Fruit fly (Drosophila melanogaster) Kc167 (cell line): ENCODE results near the gene Kal1.

Source experiments
- Myc ChIP-seq: fragments of >200 bp; optimal IDR thresholded peaks from 2 replicates; lab custom pipeline; 2017; ENCODE audit warnings: missing external identifiers
- Sin3A ChIP-seq: fragments of >200 bp; optimal IDR thresholded peaks from 2 replicates; lab custom pipeline; 2018; ENCODE audit warnings: missing external identifiers
- h ChIP-seq: fragments of >200 bp; optimal IDR thresholded peaks from 3 replicates; lab custom pipeline; 2018; ENCODE audit warnings: missing external identifiers
- psq ChIP-seq: fragments of >200 bp; optimal IDR thresholded peaks from 2 replicates; lab custom pipeline; 2017; ENCODE audit warnings: missing external identifiers
- ttk ChIP-seq: sonication (Bioruptor generic); optimal IDR thresholded peaks from 2 replicates; lab custom pipeline; 2017; ENCODE audit warnings: missing external identifiers

DNA sequence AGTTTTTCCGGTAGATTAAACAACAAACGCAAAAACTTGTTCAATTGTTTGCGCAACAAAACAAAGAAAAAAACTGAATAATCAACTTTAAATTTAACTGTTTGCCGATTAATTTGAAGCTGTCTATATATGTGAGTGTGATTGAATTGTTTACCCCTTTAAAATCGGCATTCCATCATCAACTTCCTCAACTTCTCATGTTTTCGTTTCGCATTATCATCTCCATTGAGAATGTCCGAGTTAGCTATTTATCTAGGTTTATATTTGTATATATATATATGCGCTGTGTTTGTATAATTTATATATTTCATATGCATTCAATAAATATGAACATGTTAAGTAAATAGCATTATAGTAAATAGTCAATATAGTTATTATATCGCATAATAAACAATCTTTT is 38.8 kb upstream of the Kal1 start:
- no peak for TF ChIP-seq h (lab: Kevin White, UChicago)
- no peak for TF ChIP-seq psq
- TF ChIP-seq Sin3A (lab: Kevin White, UChicago): no peak
- TF ChIP-seq ttk (lab: Kevin White, UChicago): no peak
- no peak for TF ChIP-seq Myc (lab: Kevin White, UChicago)
